Fruit fly (Drosophila melanogaster) whole organism, embryonic: ENCODE measurements around the gene GABPI.

Experiments used
- Ada2b ChIP-seq: fragments of 200-800 bp; sonication (Bioruptor generic); IDR thresholded peaks from 2 replicates; pipeline ENCODE4 v1.3.6; 2022; ENCODE audit warnings: missing biosample characterization, missing genetic modification characterization
- CG10462 ChIP-seq: fragments of 200-800 bp; sonication (Bioruptor generic); optimal IDR thresholded peaks from 2 replicates; lab custom pipeline; 2016; ENCODE audit warnings: missing biosample characterization, missing genetic modification characterization
- CG11723 ChIP-seq: fragments of 200-800 bp; sonication (Bioruptor generic); optimal IDR thresholded peaks from 2 replicates; lab custom pipeline; 2017; ENCODE audit warnings: missing biosample characterization, mild to moderate bottlenecking, missing genetic modification characterization
- CG12104 ChIP-seq: fragments of 200-800 bp; sonication (Bioruptor generic); optimal IDR thresholded peaks from 3 replicates; lab custom pipeline; 2016; ENCODE audit warnings: missing biosample characterization, missing genetic modification characterization
- CG12155 ChIP-seq: fragments of 200-800 bp; sonication (Bioruptor generic); optimal IDR thresholded peaks from 3 replicates; lab custom pipeline; 2016; ENCODE audit warnings: missing biosample characterization, missing genetic modification characterization
- CG1529 ChIP-seq: fragments of 200-800 bp; sonication (Bioruptor generic); optimal IDR thresholded peaks from 3 replicates; lab custom pipeline; 2018; ENCODE audit warnings: missing biosample characterization, missing genetic modification characterization
- CG18619 ChIP-seq: fragments of 200-800 bp; sonication (Bioruptor generic); optimal IDR thresholded peaks from 3 replicates; lab custom pipeline; 2017; ENCODE audit warnings: missing biosample characterization, mild to moderate bottlenecking, missing genetic modification characterization
- CG2199 ChIP-seq: fragments of 200-800 bp; sonication (Bioruptor generic); IDR thresholded peaks from 3 replicates; pipeline ENCODE4 v1.3.6; 2022; ENCODE audit warnings: missing biosample characterization, missing genetic modification characterization
- CG30020 ChIP-seq: fragments of 200-800 bp; optimal IDR thresholded peaks from 2 replicates; lab custom pipeline; 2019; ENCODE audit warnings: missing biosample characterization, mild to moderate bottlenecking, missing genetic modification characterization, moderate library complexity
- CG3163 ChIP-seq: fragments of 200-800 bp; sonication (Bioruptor generic); optimal IDR thresholded peaks from 3 replicates; lab custom pipeline; 2016; ENCODE audit warnings: missing biosample characterization, missing genetic modification characterization
- CG33557 ChIP-seq: fragments of 200-800 bp; sonication (Bioruptor generic); optimal IDR thresholded peaks from 2 replicates; lab custom pipeline; 2019; ENCODE audit warnings: missing biosample characterization, mild to moderate bottlenecking, missing genetic modification characterization, moderate library complexity
- CG34224 ChIP-seq: fragments of 200-800 bp; sonication (Bioruptor generic); IDR thresholded peaks from 3 replicates; pipeline ENCODE4 v1.3.6; 2022; ENCODE audit warnings: missing biosample characterization, missing genetic modification characterization; ENCODE audit not compliant: partially characterized antibody
- CG3838 ChIP-seq: fragments of 200-800 bp; sonication (Bioruptor generic); optimal IDR thresholded peaks from 3 replicates; lab custom pipeline; 2016; ENCODE audit warnings: missing biosample characterization, missing genetic modification characterization
- CG4404 ChIP-seq: fragments of 200-800 bp; sonication (Bioruptor generic); IDR thresholded peaks from 2 replicates; pipeline ENCODE4 v1.3.6; 2022; ENCODE audit warnings: missing biosample characterization, missing genetic modification characterization
- CG5245 ChIP-seq: fragments of 200-800 bp; sonication (Bioruptor generic); optimal IDR thresholded peaks from 3 replicates; lab custom pipeline; 2016; ENCODE audit warnings: missing biosample characterization, missing genetic modification characterization
- CG6854 ChIP-seq: fragments of 200-800 bp; sonication (Bioruptor generic); optimal IDR thresholded peaks from 3 replicates; lab custom pipeline; 2017; ENCODE audit warnings: missing biosample characterization, mild to moderate bottlenecking, missing genetic modification characterization
- CTCF ChIP-seq: fragments of 200-800 bp; sonication (Bioruptor generic); optimal IDR thresholded peaks from 2 replicates; lab custom pipeline; 2017; ENCODE audit warnings: missing biosample characterization, mild to moderate bottlenecking, missing genetic modification characterization, moderate library complexity
- Dip2 ChIP-seq: fragments of 200-800 bp; sonication (Bioruptor generic); IDR thresholded peaks from 2 replicates; pipeline ENCODE4 v1.3.6; 2022; ENCODE audit warnings: missing biosample characterization, missing genetic modification characterization
- Doc2 ChIP-seq: fragments of 200-800 bp; sonication (Bioruptor generic); IDR thresholded peaks from 2 replicates; pipeline ENCODE4 v1.3.6; 2022; ENCODE audit warnings: missing biosample characterization, missing genetic modification characterization
- Elba2 ChIP-seq: fragments of 200-800 bp; sonication (Bioruptor generic); optimal IDR thresholded peaks from 3 replicates; lab custom pipeline; 2016; ENCODE audit warnings: missing biosample characterization, missing genetic modification characterization
- Gug ChIP-seq: fragments of 200-800 bp; sonication (Bioruptor generic); IDR thresholded peaks from 4 replicates; pipeline ENCODE4 v1.3.6; 2022; ENCODE audit warnings: missing biosample characterization, missing genetic modification characterization
- H2.0 ChIP-seq: fragments of 200-800 bp; sonication (Bioruptor generic); IDR thresholded peaks from 2 replicates; pipeline ENCODE4 v1.3.6; 2022; ENCODE audit warnings: missing biosample characterization, missing genetic modification characterization
- HLH4C ChIP-seq: fragments of 200-800 bp; sonication (Bioruptor generic); IDR thresholded peaks from 3 replicates; pipeline ENCODE4 v1.3.6; 2022; ENCODE audit warnings: missing biosample characterization, missing genetic modification characterization; ENCODE audit not compliant: partially characterized antibody
- HLHmδ ChIP-seq: fragments of 200-800 bp; sonication (Bioruptor generic); optimal IDR thresholded peaks from 2 replicates; lab custom pipeline; 2018; ENCODE audit warnings: missing biosample characterization, mild to moderate bottlenecking, missing genetic modification characterization, moderate library complexity
- Hr39 ChIP-seq: fragments of >200 bp; optimal IDR thresholded peaks from 2 replicates; lab custom pipeline; 2017
- Hr78 ChIP-seq, 2 experiments: fragments of 200-800 bp in 1 of 2; fragments of >200 bp in 1 of 2; sonication (Bioruptor generic) in 1 of 2; optimal IDR thresholded peaks; 2 replicates each; lab custom pipeline; 2017 to 2019; ENCODE audit warnings: missing biosample characterization in 2 of 2, missing genetic modification characterization in 2 of 2, mild to moderate bottlenecking in 1 of 2, moderate library complexity in 1 of 2
- MESR4 ChIP-seq: fragments of 200-800 bp; sonication (Bioruptor generic); optimal IDR thresholded peaks from 2 replicates; lab custom pipeline; 2018; ENCODE audit warnings: missing biosample characterization, mild to moderate bottlenecking, missing genetic modification characterization, moderate library complexity
- Mad ChIP-seq: fragments of 200-800 bp; sonication (Bioruptor generic); optimal IDR thresholded peaks from 2 replicates; lab custom pipeline; 2016; ENCODE audit warnings: missing biosample characterization, missing genetic modification characterization
- Nf-YB ChIP-seq: fragments of 200-800 bp; sonication (Bioruptor generic); optimal IDR thresholded peaks from 3 replicates; lab custom pipeline; 2019; ENCODE audit warnings: missing biosample characterization, mild to moderate bottlenecking, missing genetic modification characterization, moderate library complexity
- PHDP ChIP-seq: fragments of 200-800 bp; sonication (Bioruptor generic); optimal IDR thresholded peaks from 3 replicates; lab custom pipeline; 2018; ENCODE audit warnings: missing biosample characterization, mild to moderate bottlenecking, missing genetic modification characterization, moderate library complexity
- Ptx1 ChIP-seq: fragments of 200-800 bp; sonication (Bioruptor generic); IDR thresholded peaks from 2 replicates; pipeline ENCODE4 v1.3.6; 2022; ENCODE audit warnings: missing biosample characterization, missing genetic modification characterization
- Spps ChIP-seq: fragments of 200-800 bp; sonication (Bioruptor generic); optimal IDR thresholded peaks from 2 replicates; lab custom pipeline; 2018; ENCODE audit warnings: missing biosample characterization, mild to moderate bottlenecking, missing genetic modification characterization
- Taf1 ChIP-seq: fragments of 200-800 bp; sonication (Bioruptor generic); IDR thresholded peaks from 2 replicates; pipeline ENCODE4 v1.3.6; 2022; ENCODE audit warnings: missing biosample characterization, missing genetic modification characterization
- al ChIP-seq: fragments of 200-800 bp; sonication (Bioruptor generic); IDR thresholded peaks from 2 replicates; pipeline ENCODE4 v1.3.6; 2022; ENCODE audit warnings: missing biosample characterization, missing genetic modification characterization
- amos ChIP-seq: fragments of 200-800 bp; sonication (Bioruptor generic); IDR thresholded peaks from 2 replicates; pipeline ENCODE4 v1.3.6; 2022; ENCODE audit warnings: missing biosample characterization, missing genetic modification characterization; ENCODE audit not compliant: partially characterized antibody
- btn ChIP-seq: fragments of 200-800 bp; sonication (Bioruptor generic); optimal IDR thresholded peaks from 2 replicates; lab custom pipeline; 2016; ENCODE audit warnings: missing biosample characterization, missing genetic modification characterization
- chinmo ChIP-seq: fragments of 200-800 bp; sonication (Bioruptor generic); IDR thresholded peaks from 4 replicates; pipeline ENCODE4 v1.3.6; 2022; ENCODE audit warnings: missing biosample characterization, missing genetic modification characterization; ENCODE audit not compliant: partially characterized antibody
- en ChIP-seq: fragments of 200-800 bp; sonication (Bioruptor generic); optimal IDR thresholded peaks from 2 replicates; lab custom pipeline; 2016; ENCODE audit warnings: missing biosample characterization, missing genetic modification characterization
- fd102C ChIP-seq: fragments of 200-800 bp; sonication (Bioruptor generic); optimal IDR thresholded peaks from 2 replicates; lab custom pipeline; 2018; ENCODE audit warnings: missing biosample characterization, mild to moderate bottlenecking, missing genetic modification characterization, moderate library complexity
- mam ChIP-seq: fragments of 200-800 bp; sonication (Bioruptor generic); optimal IDR thresholded peaks from 3 replicates; lab custom pipeline; 2016; ENCODE audit warnings: missing biosample characterization, missing genetic modification characterization
- nau ChIP-seq: fragments of 200-800 bp; sonication (Bioruptor generic); optimal IDR thresholded peaks from 3 replicates; lab custom pipeline; 2017; ENCODE audit warnings: missing biosample characterization, mild to moderate bottlenecking, missing genetic modification characterization, missing genetic modification reagents
- rib ChIP-seq: fragments of 200-800 bp; sonication (Bioruptor generic); IDR thresholded peaks from 2 replicates; pipeline ENCODE4 v1.3.6; 2022; ENCODE audit warnings: missing biosample characterization, missing genetic modification characterization
- salm ChIP-seq: fragments of 200-800 bp; sonication (Bioruptor generic); optimal IDR thresholded peaks from 2 replicates; lab custom pipeline; 2018; ENCODE audit warnings: missing biosample characterization, mild to moderate bottlenecking, missing genetic modification characterization
- sens ChIP-seq: fragments of 200-800 bp; sonication (Bioruptor generic); peaks from one replicate; lab custom pipeline; 2016; ENCODE audit warnings: missing biosample characterization, missing genetic modification characterization
- tin ChIP-seq: fragments of 200-800 bp; sonication (Bioruptor generic); optimal IDR thresholded peaks from 3 replicates; lab custom pipeline; 2016; ENCODE audit warnings: missing biosample characterization, missing genetic modification characterization
- tna ChIP-seq: fragments of 200-800 bp; sonication (Bioruptor generic); IDR thresholded peaks from 2 replicates; pipeline ENCODE4 v1.3.6; 2022; ENCODE audit warnings: missing biosample characterization, missing genetic modification characterization; ENCODE audit not compliant: partially characterized antibody
- trh ChIP-seq: fragments of 200-800 bp; sonication (Bioruptor generic); optimal IDR thresholded peaks from 2 replicates; lab custom pipeline; 2016; ENCODE audit warnings: missing biosample characterization, missing genetic modification characterization
- tup ChIP-seq: fragments of 200-800 bp; sonication (Bioruptor generic); optimal IDR thresholded peaks from 2 replicates; lab custom pipeline; 2016; ENCODE audit warnings: missing biosample characterization, mild to moderate bottlenecking, missing genetic modification characterization, moderate library complexity
- wor ChIP-seq: fragments of 200-800 bp; sonication (Bioruptor generic); IDR thresholded peaks from 2 replicates; pipeline ENCODE4 v1.3.6; 2022; ENCODE audit warnings: missing biosample characterization, missing genetic modification characterization

Gene GABPI

DNA sequence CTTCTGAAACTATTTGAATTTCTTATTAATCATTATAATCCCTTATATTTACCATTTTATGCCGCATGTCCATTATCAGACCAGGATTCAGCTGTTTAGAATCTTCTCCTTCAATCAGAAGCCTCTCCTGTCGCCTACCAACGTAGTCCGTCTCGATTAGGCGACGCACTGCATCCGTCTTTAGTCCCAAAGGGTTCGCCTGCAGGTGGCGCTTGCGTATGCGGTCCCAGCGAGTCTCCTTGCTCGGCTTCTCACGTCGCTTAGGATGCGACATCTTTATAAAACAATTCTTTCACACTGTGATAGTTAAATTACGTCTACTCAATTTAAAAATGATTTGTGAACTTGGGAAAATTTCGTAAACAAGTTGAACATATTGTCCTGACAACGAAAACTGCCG, 4.6 kb downstream of the GABPI start, which contains the start of gene CG17258:
TSS of gene CG17258 (minus strand) at position 380 of the 400 bp plus-strand sequence.
- TF ChIP-seq CTCF (GFP tag; lab: Kevin White, UChicago), result peak; percentile 78
- no peak for TF ChIP-seq Taf1 (GFP tag; lab: Robert Waterston, UW)
- TF ChIP-seq, all 482 proteins: peak for 1

DNA sequence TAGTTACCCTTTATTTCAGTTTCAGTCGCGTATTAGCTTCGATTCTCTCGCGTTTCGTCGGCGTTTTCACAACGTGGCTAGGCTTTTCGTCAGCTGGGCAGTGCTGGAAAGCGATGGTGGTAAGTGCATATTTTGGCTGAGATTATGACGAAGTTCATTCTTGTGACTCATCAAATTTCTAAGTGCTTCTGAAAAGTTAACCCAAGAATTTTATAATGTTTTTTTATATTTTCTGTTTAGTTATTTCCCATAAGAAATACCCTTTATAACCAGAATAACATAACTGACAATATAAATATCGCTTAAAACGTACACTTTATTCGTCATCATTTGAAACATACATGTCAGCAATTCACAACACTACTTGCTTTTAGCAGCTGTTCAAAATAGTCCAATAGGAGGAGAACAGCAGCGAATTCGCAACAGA, 6.8 kb downstream of the GABPI start, which contains the start of the genes CG17260 and SerRS:
TSS of gene CG17260 (plus strand) at position 78 of the 427 bp plus-strand sequence.
TSS of gene SerRS (minus strand) at position 251 of the 427 bp plus-strand sequence.
- TF ChIP-seq Ptx1 (peak; percentile 97), CG34224 (GFP tag; lab: Robert Waterston, UW) (0 out of 3 replicates have a peak, but pooled peaks have one; percentile 36), CG12155 (GFP tag; lab: Kevin White, UChicago) (peak; percentile 94), CG10462 (GFP tag; lab: Kevin White, UChicago) (peak; percentile 85), H2.0 (peak; percentile 86), Doc2 (peak; percentile 84), fd102C (GFP tag; lab: Kevin White, UChicago) (peak; percentile 48), Spps (tag; lab: Kevin White, UChicago) (peak; percentile 85), al (GFP tag; lab: Robert Waterston, UW) (peak; percentile 95), tna (GFP tag; lab: Robert Waterston, UW) (no peak), tin (GFP tag; lab: Kevin White, UChicago) (peak; percentile 92), rib (peak; percentile 88), mam (GFP tag; lab: Kevin White, UChicago) (peak; percentile 96), salm (tag; lab: Kevin White, UChicago) (peak; percentile 76), Hr78 (GFP tag; optimal IDR thresholded peaks at IDR 0.05; lab: Kevin White, UChicago) (no peak), wor (GFP tag; lab: Robert Waterston, UW) (peak; percentile 88), Ada2b (peak; percentile 91), Gug (GFP tag; lab: Robert Waterston, UW) (peak; percentile 92), sens (peak; percentile 98), HLH4C (GFP tag; lab: Robert Waterston, UW) (no peak), en (GFP tag; lab: Kevin White, UChicago) (peak; percentile 89), CG11723 (no peak), MESR4 (GFP tag; lab: Kevin White, UChicago) (peak; percentile 69), Mad (peak; percentile 93), Nf-YB (peak; percentile 70), HLHmδ (GFP tag; lab: Kevin White, UChicago) (no peak), tup (peak; percentile 91), Dip2 (GFP tag; lab: Robert Waterston, UW) (peak; percentile 59; the same call in 1 of the 2 replicates), CG3163 (GFP tag; lab: Kevin White, UChicago) (peak; percentile 73), CG33557 (GFP tag; lab: Kevin White, UChicago) (peak; percentile 77), CG1529 (peak; percentile 72), CG12104 (GFP tag; lab: Kevin White, UChicago) (peak; percentile 89), amos (peak; percentile 22; the same call in 1 of the 2 replicates), CG4404 (GFP tag; lab: Robert Waterston, UW) (peak; percentile 94), CG18619 (peak; percentile 89), PHDP (tag; lab: Kevin White, UChicago) (peak; percentile 89), CG5245 (GFP tag; lab: Kevin White, UChicago) (peak; percentile 81), CG2199 (GFP tag; lab: Robert Waterston, UW) (0 out of 3 replicates have a peak, but pooled peaks have one; percentile 57), CG3838 (GFP tag; lab: Kevin White, UChicago) (peak; percentile 73), btn (GFP tag; lab: Kevin White, UChicago) (peak; percentile 60), chinmo (GFP tag; lab: Robert Waterston, UW) (0 out of 4 replicates have a peak, but pooled peaks have one; percentile 26), Taf1 (GFP tag; lab: Robert Waterston, UW) (peak; percentile 82), Hr39 (lab: Kevin White, UChicago) (no peak), nau (GFP tag; lab: Kevin White, UChicago) (no peak), Elba2 (GFP tag; lab: Kevin White, UChicago) (peak; percentile 99), CG6854 (peak; percentile 52), trh (peak; percentile 67), CG30020 (tag; lab: Kevin White, UChicago) (peak; percentile 77)
